Worm (Caenorhabditis elegans): ENCODE measurements around the gene T27E4.1.

Gene T27E4.1

ce11 chrV:9055644-9056043 lies 36.5 kb upstream of the T27E4.1 start:
- no peak for TF ChIP-seq tbx-11 (GFP tag; IDR thresholded peaks at IDR 0.05)
- TF ChIP-seq ets-7 (tag; optimal IDR thresholded peaks at IDR 0.05) = no peak
- TF ChIP-seq ceh-36 (tag; optimal IDR thresholded peaks at IDR 0.05) = no peak
- no peak for TF ChIP-seq scrt-1 (GFP tag; IDR thresholded peaks at IDR 0.05)
- TF ChIP-seq tra-4 (tag; optimal IDR thresholded peaks at IDR 0.05) = no peak
- TF ChIP-seq ama-1 (optimal IDR thresholded peaks at IDR 0.05) = no peak
- TF ChIP-seq pes-1 (GFP tag; IDR thresholded peaks at IDR 0.05) = no peak
- no peak for TF ChIP-seq sea-1 (GFP tag; conservative IDR thresholded peaks at IDR 0.05)
- TF ChIP-seq hmbx-1 (tag; optimal IDR thresholded peaks at IDR 0.05) = no peak
- no peak for TF ChIP-seq aly-1 (tag; optimal IDR thresholded peaks at IDR 0.05)
- TF ChIP-seq ceh-13 (GFP tag; optimal IDR thresholded peaks at IDR 0.05) = no peak
- no peak for TF ChIP-seq hmg-4 (GFP tag; optimal IDR thresholded peaks at IDR 0.05)
- no peak for TF ChIP-seq tbx-37 (GFP tag; conservative IDR thresholded peaks at IDR 0.05)
- TF ChIP-seq flt-1 (GFP tag; IDR thresholded peaks at IDR 0.05) = no peak
- TF ChIP-seq B0310.2 (tag; optimal IDR thresholded peaks at IDR 0.05) = no peak
- no peak for TF ChIP-seq hnd-1 (tag; optimal IDR thresholded peaks at IDR 0.05)
- no peak for TF ChIP-seq F13C5.2 (tag; optimal IDR thresholded peaks at IDR 0.05)

ce11 chrV:9056253-9056652 lies 35.9 kb upstream of the T27E4.1 start, which contains the start of gene C25E10.10:
C25E10.10 (minus strand) TSS chrV:9056353.
- TF ChIP-seq ets-7 (tag; optimal IDR thresholded peaks at IDR 0.05) (no peak), sea-1 (GFP tag; conservative IDR thresholded peaks at IDR 0.05) (no peak), tbx-11 (GFP tag; IDR thresholded peaks at IDR 0.05) (no peak)

- TF ChIP-seq ets-7 (tag; optimal IDR thresholded peaks at IDR 0.05) (no peak), F13C5.2 (tag; optimal IDR thresholded peaks at IDR 0.05) (no peak), scrt-1 (GFP tag; IDR thresholded peaks at IDR 0.05) (no peak), B0310.2 (tag; optimal IDR thresholded peaks at IDR 0.05) (no peak), hmg-4 (GFP tag; optimal IDR thresholded peaks at IDR 0.05) (no peak), pes-1 (GFP tag; IDR thresholded peaks at IDR 0.05) (no peak), hmbx-1 (tag; optimal IDR thresholded peaks at IDR 0.05) (no peak), ama-1 (optimal IDR thresholded peaks at IDR 0.05) (no peak), ceh-36 (tag; optimal IDR thresholded peaks at IDR 0.05) (no peak), tbx-11 (GFP tag; IDR thresholded peaks at IDR 0.05) (no peak), tra-4 (tag; optimal IDR thresholded peaks at IDR 0.05) (no peak), ceh-13 (GFP tag; optimal IDR thresholded peaks at IDR 0.05) (no peak), aly-1 (tag; optimal IDR thresholded peaks at IDR 0.05) (no peak), hnd-1 (tag; optimal IDR thresholded peaks at IDR 0.05) (no peak), sea-1 (GFP tag; conservative IDR thresholded peaks at IDR 0.05) (no peak), tbx-37 (GFP tag; conservative IDR thresholded peaks at IDR 0.05) (no peak), flt-1 (GFP tag; IDR thresholded peaks at IDR 0.05) (no peak)
Observed at ce11 chrV:9058627-9059026, 33.5 kb upstream of the T27E4.1 start, which contains the start of gene C25E10.11. C25E10.11 (minus strand) TSS chrV:9058727.

- TF ChIP-seq aly-1 (tag; optimal IDR thresholded peaks at IDR 0.05) (no peak), tra-4 (tag; optimal IDR thresholded peaks at IDR 0.05) (no peak), tbx-37 (GFP tag; conservative IDR thresholded peaks at IDR 0.05) (no peak), tbx-11 (GFP tag; IDR thresholded peaks at IDR 0.05) (no peak)
Observed at ce11 chrV:9059468-9059867, 32.7 kb upstream of the T27E4.1 start, which contains the start of the genes C25E10.16 and C25E10.13. C25E10.16 (minus strand) TSS chrV:9059568. C25E10.13 (plus strand) TSS chrV:9059723.

ce11 chrV:9062341-9062740 lies 29.8 kb upstream of the T27E4.1 start, which contains the start of gene C25E10.12:
C25E10.12 (minus strand) TSS chrV:9062441.
- TF ChIP-seq ceh-13 (GFP tag; optimal IDR thresholded peaks at IDR 0.05) (no peak), tra-4 (tag; optimal IDR thresholded peaks at IDR 0.05) (no peak), tbx-37 (GFP tag; conservative IDR thresholded peaks at IDR 0.05) (no peak), ama-1 (optimal IDR thresholded peaks at IDR 0.05) (no peak)

- TF ChIP-seq sea-1 (GFP tag; conservative IDR thresholded peaks at IDR 0.05) (no peak), B0310.2 (tag; optimal IDR thresholded peaks at IDR 0.05) (no peak), tbx-37 (GFP tag; conservative IDR thresholded peaks at IDR 0.05) (no peak), ceh-36 (tag; optimal IDR thresholded peaks at IDR 0.05) (no peak), ama-1 (optimal IDR thresholded peaks at IDR 0.05) (no peak), F13C5.2 (tag; optimal IDR thresholded peaks at IDR 0.05) (no peak)
Observed at ce11 chrV:9063134-9063533, 29.0 kb upstream of the T27E4.1 start.

DNA sequence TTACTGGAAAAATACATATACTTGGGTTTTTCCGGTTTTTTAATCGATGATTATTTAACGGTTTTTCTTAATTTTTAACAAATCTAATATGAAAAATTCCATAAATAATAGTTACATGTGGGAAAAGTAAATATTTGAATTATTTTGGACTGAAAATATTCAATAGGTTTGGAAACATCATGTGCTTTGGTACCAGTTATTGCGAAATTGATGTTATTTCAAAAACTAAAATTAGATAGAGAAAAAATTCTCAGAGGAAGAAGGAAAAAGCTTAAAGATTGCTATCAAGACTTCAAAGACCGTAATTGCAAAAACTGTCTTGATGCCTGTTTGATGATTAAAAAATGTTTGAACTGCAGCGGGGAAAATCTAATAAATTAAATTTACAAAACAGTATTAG lies 27.1 kb upstream of the T27E4.1 start:
- TF ChIP-seq tbx-37 (GFP tag; conservative IDR thresholded peaks at IDR 0.05) (no peak), hnd-1 (tag; optimal IDR thresholded peaks at IDR 0.05) (no peak), F13C5.2 (tag; optimal IDR thresholded peaks at IDR 0.05) (no peak), sea-1 (GFP tag; conservative IDR thresholded peaks at IDR 0.05) (no peak), pes-1 (GFP tag; IDR thresholded peaks at IDR 0.05) (no peak), tbx-11 (GFP tag; IDR thresholded peaks at IDR 0.05) (no peak), hmg-4 (GFP tag; optimal IDR thresholded peaks at IDR 0.05) (no peak), ets-7 (tag; optimal IDR thresholded peaks at IDR 0.05) (no peak), hmbx-1 (tag; optimal IDR thresholded peaks at IDR 0.05) (no peak), aly-1 (tag; optimal IDR thresholded peaks at IDR 0.05) (no peak), tra-4 (tag; optimal IDR thresholded peaks at IDR 0.05) (no peak), B0310.2 (tag; optimal IDR thresholded peaks at IDR 0.05) (no peak), flt-1 (GFP tag; IDR thresholded peaks at IDR 0.05) (no peak), ceh-13 (GFP tag; optimal IDR thresholded peaks at IDR 0.05) (no peak)

- no peak for TF ChIP-seq hnd-1 (tag; optimal IDR thresholded peaks at IDR 0.05)
- TF ChIP-seq sea-1 (GFP tag; conservative IDR thresholded peaks at IDR 0.05) = no peak
- TF ChIP-seq F13C5.2 (tag; optimal IDR thresholded peaks at IDR 0.05) = no peak
- no peak for TF ChIP-seq ets-7 (tag; optimal IDR thresholded peaks at IDR 0.05)
- TF ChIP-seq hmbx-1 (tag; optimal IDR thresholded peaks at IDR 0.05) = no peak
- TF ChIP-seq tra-4 (tag; optimal IDR thresholded peaks at IDR 0.05) = no peak
- TF ChIP-seq ama-1 (optimal IDR thresholded peaks at IDR 0.05) = no peak
- TF ChIP-seq hmg-4 (GFP tag; optimal IDR thresholded peaks at IDR 0.05) = no peak
- no peak for TF ChIP-seq flt-1 (GFP tag; IDR thresholded peaks at IDR 0.05)
- no peak for TF ChIP-seq tbx-37 (GFP tag; conservative IDR thresholded peaks at IDR 0.05)
- no peak for TF ChIP-seq ceh-13 (GFP tag; optimal IDR thresholded peaks at IDR 0.05)
- TF ChIP-seq B0310.2 (tag; optimal IDR thresholded peaks at IDR 0.05) = no peak
- no peak for TF ChIP-seq tbx-11 (GFP tag; IDR thresholded peaks at IDR 0.05)
- TF ChIP-seq aly-1 (tag; optimal IDR thresholded peaks at IDR 0.05) = no peak
- TF ChIP-seq ceh-36 (tag; optimal IDR thresholded peaks at IDR 0.05) = no peak
- TF ChIP-seq scrt-1 (GFP tag; IDR thresholded peaks at IDR 0.05) = no peak
- no peak for TF ChIP-seq pes-1 (GFP tag; IDR thresholded peaks at IDR 0.05)
Observed at ce11 chrV:9065915-9066314, 26.2 kb upstream of the T27E4.1 start.

All from whole organism, early embryonic.